Fruit fly (Drosophila melanogaster) whole organism, wandering third instar larva: Measurements from ENCODE around the gene app.

Source experiments
- Hr78 ChIP-seq: fragments of >200 bp; optimal IDR thresholded peaks from 2 replicates; lab custom pipeline; 2017; ENCODE audit warnings: missing biosample characterization, missing genetic modification characterization
- OdsH ChIP-seq: fragments of 200-800 bp; sonication (Bioruptor generic); optimal IDR thresholded peaks from 2 replicates; lab custom pipeline; 2016; ENCODE audit warnings: missing biosample characterization, mild to moderate bottlenecking, missing genetic modification characterization

- TF ChIP-seq Hr78 (GFP tag; lab: Kevin White, UChicago) (no peak), OdsH (GFP tag; lab: Kevin White, UChicago) (no peak)
These were observed 82.0 kb downstream of the app start, which contains the start of gene Miox for dm6 chr3L:12184564-12185034.
